Worm (Caenorhabditis elegans): Measurements from ENCODE around the gene C46F11.4.

C46F11.4 gene

DNA sequence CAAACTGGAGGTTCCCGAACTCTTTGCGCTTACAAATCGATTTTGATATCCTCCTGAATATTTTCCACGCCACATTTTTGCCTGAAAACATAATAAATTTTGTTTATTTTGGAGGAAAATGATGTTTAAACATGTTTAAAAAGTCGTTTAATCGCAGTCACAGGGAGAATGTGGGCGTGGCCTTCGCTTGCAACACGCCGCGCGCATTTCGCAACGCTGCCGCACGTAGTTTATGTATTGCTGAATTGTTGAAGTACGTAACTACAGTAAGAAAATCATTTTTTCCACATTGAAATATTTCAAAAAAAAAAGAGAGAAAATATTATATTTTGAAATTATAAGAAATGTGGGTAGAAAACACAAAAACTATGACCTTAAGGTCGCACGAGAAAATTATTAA lies at the start of gene C46F11.4:
C46F11.4 (minus strand) TSS at position 81 of the 400 bp plus-strand sequence.
- TF ChIP-seq nhr-11 (tag; optimal IDR thresholded peaks at IDR 0.05) = no peak
- no peak for TF ChIP-seq nhr-237 (tag; optimal IDR thresholded peaks at IDR 0.05)
- TF ChIP-seq mdl-1 (tag; optimal IDR thresholded peaks at IDR 0.05) = no peak
- peak; percentile 40 for TF ChIP-seq nhr-129 (tag; optimal IDR thresholded peaks at IDR 0.05)
- TF ChIP-seq lsy-2 (tag; optimal IDR thresholded peaks at IDR 0.05) = peak in 1 of 2 experiments; percentile 64
- no peak for TF ChIP-seq unc-39 (tag; optimal IDR thresholded peaks at IDR 0.05)
- TF ChIP-seq Y55F3AM.14 (GFP tag; optimal IDR thresholded peaks at IDR 0.05) = no peak
- TF ChIP-seq F13H6.1 (tag; optimal IDR thresholded peaks at IDR 0.05) = peak; percentile 53
- peak; percentile 47 for TF ChIP-seq unc-55 (GFP tag; optimal IDR thresholded peaks at IDR 0.05)
- TF ChIP-seq ceh-82 (tag; optimal IDR thresholded peaks at IDR 0.05) = no peak
- no peak for TF ChIP-seq mab-5 (tag; optimal IDR thresholded peaks at IDR 0.05)
- peak; percentile 36 for TF ChIP-seq lin-11 (tag; optimal IDR thresholded peaks at IDR 0.05)
- no peak for TF ChIP-seq fos-1 (tag; optimal IDR thresholded peaks at IDR 0.05)
- peak; percentile 30 for TF ChIP-seq C34F6.9 (tag; optimal IDR thresholded peaks at IDR 0.05)
- no peak for TF ChIP-seq snpc-4 (tag; optimal IDR thresholded peaks at IDR 0.05)
- TF ChIP-seq gmeb-1 (tag; optimal IDR thresholded peaks at IDR 0.05) = peak; percentile 50
- TF ChIP-seq nhr-21 (tag; optimal IDR thresholded peaks at IDR 0.05) = no peak
- TF ChIP-seq nhr-25 (tag; optimal IDR thresholded peaks at IDR 0.05) = peak; percentile 20
- TF ChIP-seq crh-2 (tag; optimal IDR thresholded peaks at IDR 0.05) = no peak
- peak; percentile 52 for TF ChIP-seq lin-13 (GFP tag; optimal IDR thresholded peaks at IDR 0.05)
- no peak for TF ChIP-seq ztf-1 (GFP tag; conservative IDR thresholded peaks at IDR 0.05)
- no peak for TF ChIP-seq lin-39 (tag; optimal IDR thresholded peaks at IDR 0.05)
- TF ChIP-seq alr-1 (tag; optimal IDR thresholded peaks at IDR 0.05) = no peak
- TF ChIP-seq dmd-4 (tag; optimal IDR thresholded peaks at IDR 0.05) = no peak
- peak; percentile 47 for TF ChIP-seq sma-3 (GFP tag; optimal IDR thresholded peaks at IDR 0.05)
- TF ChIP-seq zag-1 (tag; optimal IDR thresholded peaks at IDR 0.05) = no peak

- TF ChIP-seq C34F6.9 (tag; optimal IDR thresholded peaks at IDR 0.05) (no peak), skn-1 (tag; optimal IDR thresholded peaks at IDR 0.05) (no peak), ceh-82 (tag; optimal IDR thresholded peaks at IDR 0.05) (no peak), mbf-1 (tag; optimal IDR thresholded peaks at IDR 0.05) (no peak), elt-1 (tag; optimal IDR thresholded peaks at IDR 0.05) (no peak), F13H6.1 (tag; optimal IDR thresholded peaks at IDR 0.05) (no peak), nhr-129 (tag; optimal IDR thresholded peaks at IDR 0.05) (no peak), ztf-4 (tag; optimal IDR thresholded peaks at IDR 0.05) (no peak), ama-1 (optimal IDR thresholded peaks at IDR 0.05) (no peak), nhr-6 (tag; optimal IDR thresholded peaks at IDR 0.05) (no peak), unc-39 (tag; optimal IDR thresholded peaks at IDR 0.05) (no peak), alr-1 (tag; optimal IDR thresholded peaks at IDR 0.05) (no peak), mdl-1 (tag; optimal IDR thresholded peaks at IDR 0.05) (no peak), Y55F3AM.14 (GFP tag; optimal IDR thresholded peaks at IDR 0.05) (no peak), unc-55 (GFP tag; optimal IDR thresholded peaks at IDR 0.05) (no peak), nhr-23 (tag; optimal IDR thresholded peaks at IDR 0.05) (no peak), crh-2 (tag; optimal IDR thresholded peaks at IDR 0.05) (no peak), mab-5 (tag; optimal IDR thresholded peaks at IDR 0.05) (no peak), lin-39 (tag; optimal IDR thresholded peaks at IDR 0.05) (no peak)
Observed at ce11 chrIII:3713163-3713562, 49.1 kb upstream of the C46F11.4 start, which contains the start of gene nrde-1. Gene nrde-1 (plus strand): TSS chrIII:3713463.

DNA sequence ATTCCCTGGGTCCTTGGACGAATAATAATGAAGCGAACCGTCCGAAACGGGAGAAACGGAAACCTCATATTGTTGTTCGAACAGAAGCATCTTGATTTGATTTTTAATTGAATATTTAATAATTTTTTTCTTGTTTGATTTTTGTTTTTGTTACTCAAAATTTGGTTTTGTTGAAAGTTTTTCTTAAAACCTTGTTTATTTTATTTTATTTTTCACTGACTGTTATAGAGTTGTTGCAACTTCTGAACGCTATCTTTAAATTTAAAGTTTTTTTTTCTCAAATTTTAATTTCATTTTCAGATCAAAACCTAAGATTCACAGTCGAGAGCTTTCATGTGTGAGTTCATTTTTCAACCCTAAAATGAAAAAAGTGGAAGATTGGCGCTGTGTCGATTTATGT lies 44.9 kb upstream of the C46F11.4 start, which contains the start of gene alkb-8:
alkb-8 (plus strand) TSS at position 301 of the 400 bp plus-strand sequence.
- TF ChIP-seq ceh-82 (tag; optimal IDR thresholded peaks at IDR 0.05) (no peak), ZK546.5 (tag; optimal IDR thresholded peaks at IDR 0.05) (no peak), aly-2 (tag; optimal IDR thresholded peaks at IDR 0.05) (no peak), skn-1 (tag; optimal IDR thresholded peaks at IDR 0.05) (no peak), unc-62 (GFP tag; optimal IDR thresholded peaks at IDR 0.05) (no peak), nhr-25 (tag; optimal IDR thresholded peaks at IDR 0.05) (no peak), nhr-237 (tag; optimal IDR thresholded peaks at IDR 0.05) (no peak), elt-1 (tag; optimal IDR thresholded peaks at IDR 0.05) (no peak), ama-1 (optimal IDR thresholded peaks at IDR 0.05) (no peak), lin-39 (tag; optimal IDR thresholded peaks at IDR 0.05) (no peak), blmp-1 (tag; optimal IDR thresholded peaks at IDR 0.05; ENCODE audit: insufficient read depth) (no peak), nhr-77 (tag; optimal IDR thresholded peaks at IDR 0.05) (no peak), crh-2 (tag; optimal IDR thresholded peaks at IDR 0.05) (no peak)

ce11 chrIII:3706586-3706985 lies 42.5 kb upstream of the C46F11.4 start, which contains the start of gene dph-1:
Gene dph-1 (plus strand): TSS chrIII:3706886.
- TF ChIP-seq elt-1 (tag; optimal IDR thresholded peaks at IDR 0.05) (no peak), unc-62 (GFP tag; optimal IDR thresholded peaks at IDR 0.05) (no peak)
